Fruit fly (Drosophila melanogaster): Measurements from ENCODE around the gene CG14957.

The CG14957 gene

dm6 chr3L:3194059-3194458 is 6.7 kb downstream of the CG14957 start:
- TF ChIP-seq C15 (GFP tag; IDR thresholded peaks at IDR 0.05): peak; percentile 79; the same call in 2 of the 3 replicates
- peak; percentile 42 for TF ChIP-seq gro (GFP tag; optimal IDR thresholded peaks at IDR 0.05)
- no peak for TF ChIP-seq eve (GFP tag; optimal IDR thresholded peaks at IDR 0.05)
- peak; percentile 94 for TF ChIP-seq Asciz (GFP tag; optimal IDR thresholded peaks at IDR 0.05)
- TF ChIP-seq Side (GFP tag; optimal IDR thresholded peaks at IDR 0.05): peak; percentile 41
- TF ChIP-seq Hr78 (GFP tag; optimal IDR thresholded peaks at IDR 0.05): peak in 1 of 2 experiments; percentile 70
- no peak for TF ChIP-seq unc-4 (GFP tag; IDR thresholded peaks at IDR 0.05; ENCODE audit: partially characterized antibody)
- TF ChIP-seq Atf6 (GFP tag; IDR thresholded peaks at IDR 0.05): peak; percentile 93
- TF ChIP-seq lbe (GFP tag; optimal IDR thresholded peaks at IDR 0.05): peak; percentile 94
- TF ChIP-seq CG8290 (GFP tag; optimal IDR thresholded peaks at IDR 0.05): peak; percentile 75
- TF ChIP-seq CG8290 (tag; optimal IDR thresholded peaks at IDR 0.05): peak in 1 of 2 experiments; percentile 82
- TF ChIP-seq CG1832 (GFP tag; optimal IDR thresholded peaks at IDR 0.05): no peak
- TF ChIP-seq hkb (optimal IDR thresholded peaks at IDR 0.05): no peak
- TF ChIP-seq hkb (GFP tag; IDR thresholded peaks at IDR 0.05): peak; percentile 97
- TF ChIP-seq Lim3 (GFP tag; IDR thresholded peaks at IDR 0.05): peak; percentile 55
- TF ChIP-seq btn (GFP tag; optimal IDR thresholded peaks at IDR 0.05): no peak
- peak; percentile 2 for TF ChIP-seq pfk (GFP tag; optimal IDR thresholded peaks at IDR 0.05)
- peak; percentile 31 for TF ChIP-seq CG8944 (GFP tag; optimal IDR thresholded peaks at IDR 0.05)
- TF ChIP-seq kah (GFP tag; optimal IDR thresholded peaks at IDR 0.05): peak; percentile 88
- TF ChIP-seq da (GFP tag; optimal IDR thresholded peaks at IDR 0.05): peak; percentile 13
- no peak for TF ChIP-seq sc (optimal IDR thresholded peaks at IDR 0.05)
- TF ChIP-seq sc (GFP tag; optimal IDR thresholded peaks at IDR 0.05): peak; percentile 91
- TF ChIP-seq insv (GFP tag; optimal IDR thresholded peaks at IDR 0.05): peak in 1 of 2 experiments; percentile 11
- TF ChIP-seq CG12391 (tag; optimal IDR thresholded peaks at IDR 0.05): peak; percentile 95
- peak; percentile 94 for TF ChIP-seq CG14441 (GFP tag; IDR thresholded peaks at IDR 0.05)
- no peak for TF ChIP-seq CG12236 (GFP tag; optimal IDR thresholded peaks at IDR 0.05)
- no peak for TF ChIP-seq Trl (optimal IDR thresholded peaks at IDR 0.05)
- peak; percentile 47 for TF ChIP-seq Trl (GFP tag; optimal IDR thresholded peaks at IDR 0.05)
- peak; percentile 70 for TF ChIP-seq Adf1 (GFP tag; IDR thresholded peaks at IDR 0.05)
- no peak for TF ChIP-seq Lpt (GFP tag; optimal IDR thresholded peaks at IDR 0.05)
- TF ChIP-seq CG7963 (GFP tag; IDR thresholded peaks at IDR 0.05; ENCODE audit: partially characterized antibody): no peak
- TF ChIP-seq CG16815 (GFP tag; optimal IDR thresholded peaks at IDR 0.05): peak; percentile 85
- peak; percentile 93 for TF ChIP-seq CG6254 (GFP tag; optimal IDR thresholded peaks at IDR 0.05)
- no peak for TF ChIP-seq chinmo (GFP tag; IDR thresholded peaks at IDR 0.05; ENCODE audit: partially characterized antibody)
- peak; percentile 95 for TF ChIP-seq CG8388 (GFP tag; optimal IDR thresholded peaks at IDR 0.05)
- TF ChIP-seq CG17328 (GFP tag; IDR thresholded peaks at IDR 0.05): peak; percentile 96
- TF ChIP-seq pros (GFP tag; optimal IDR thresholded peaks at IDR 0.05): no peak
- TF ChIP-seq CG12744 (GFP tag; optimal IDR thresholded peaks at IDR 0.05): peak; percentile 3
- peak; percentile 29 for TF ChIP-seq pho (GFP tag; optimal IDR thresholded peaks at IDR 0.05)
- TF ChIP-seq CG4617 (GFP tag; optimal IDR thresholded peaks at IDR 0.05; ENCODE audit: borderline replicate concordance): peak; percentile 61
- TF ChIP-seq CG10431 (GFP tag; optimal IDR thresholded peaks at IDR 0.05): peak; percentile 71
- peak; percentile 82 for TF ChIP-seq CG6175 (GFP tag; IDR thresholded peaks at IDR 0.05)
- peak; percentile 68 for TF ChIP-seq schlank (tag; optimal IDR thresholded peaks at IDR 0.05)
- TF ChIP-seq D19B (GFP tag; optimal IDR thresholded peaks at IDR 0.05): peak; percentile 79
- peak; percentile 39 for TF ChIP-seq Antp (GFP tag; optimal IDR thresholded peaks at IDR 0.05)
- no peak for TF ChIP-seq ato (GFP tag; IDR thresholded peaks at IDR 0.05; ENCODE audit: partially characterized antibody)
- TF ChIP-seq HLH3B (GFP tag; IDR thresholded peaks at IDR 0.05): peak; percentile 95
- TF ChIP-seq CG9609 (GFP tag; optimal IDR thresholded peaks at IDR 0.05): peak; percentile 13
- peak; percentile 82 for TF ChIP-seq cas (GFP tag; IDR thresholded peaks at IDR 0.05)
- TF ChIP-seq CG12942 (GFP tag; optimal IDR thresholded peaks at IDR 0.05): peak; percentile 80
- peak; percentile 90 for TF ChIP-seq Hand (GFP tag; optimal IDR thresholded peaks at IDR 0.05)
- TF ChIP-seq CG9876 (GFP tag; optimal IDR thresholded peaks at IDR 0.05): no peak

Data from whole organism, embryonic.